Worm (Caenorhabditis elegans) whole organism, late embryonic: ENCODE data around the gene W05B10.4.

Experiments
- F13H6.1 ChIP-seq: sonication (generic microtip); optimal IDR thresholded peaks from 2 replicates; lab custom pipeline; 2016; ENCODE audit warnings: missing genetic modification characterization, missing compliant biosample characterization
- K09A11.1 ChIP-seq: sonication (generic microtip); optimal IDR thresholded peaks from 2 replicates; lab custom pipeline; 2017; ENCODE audit warnings: antibody characterized with exemption, mild to moderate bottlenecking, missing genetic modification characterization, missing compliant biosample characterization; ENCODE audit not compliant: insufficient read depth
- ama-1 ChIP-seq: fragments of 150-350 bp; optimal IDR thresholded peaks from 2 replicates; lab custom pipeline; 2014
- ceh-2 ChIP-seq: sonication (generic microtip); optimal IDR thresholded peaks from 2 replicates; lab custom pipeline; 2016; ENCODE audit warnings: missing genotype, missing genetic modification characterization, missing compliant biosample characterization
- ceh-45 ChIP-seq: fragments of 200-800 bp; sonication (Bioruptor generic); IDR thresholded peaks from 2 replicates; pipeline ENCODE4 v1.3.6; 2022; ENCODE audit warnings: missing genetic modification reagents, missing genetic modification characterization, missing compliant biosample characterization
- dmd-4 ChIP-seq: sonication (generic microtip); optimal IDR thresholded peaks from 2 replicates; lab custom pipeline; 2016; ENCODE audit warnings: borderline replicate concordance, missing genetic modification characterization, missing compliant biosample characterization
- dve-1 ChIP-seq: sonication (generic microtip); optimal IDR thresholded peaks from 2 replicates; lab custom pipeline; 2017; ENCODE audit warnings: antibody characterized with exemption, mild to moderate bottlenecking, missing genetic modification characterization, missing compliant biosample characterization
- elt-4 ChIP-seq: sonication (generic microtip); optimal IDR thresholded peaks from 2 replicates; lab custom pipeline; 2016; ENCODE audit warnings: missing genetic modification characterization, missing compliant biosample characterization
- nfya-1 ChIP-seq: sonication (generic microtip); optimal IDR thresholded peaks from 2 replicates; lab custom pipeline; 2017; ENCODE audit warnings: missing genetic modification characterization, mild to moderate bottlenecking, missing compliant biosample characterization, antibody characterized with exemption, moderate library complexity
- pha-4 ChIP-seq: fragments of 150-350 bp; optimal IDR thresholded peaks from 2 replicates; lab custom pipeline; 2018; ENCODE audit warnings: missing biosample characterization, missing genetic modification reagents, missing genetic modification characterization
- rnt-1 ChIP-seq: sonication (generic microtip); optimal IDR thresholded peaks from 2 replicates; lab custom pipeline; 2016; ENCODE audit warnings: missing genetic modification characterization, missing compliant biosample characterization
- syd-9 ChIP-seq: sonication (generic microtip); optimal IDR thresholded peaks from 2 replicates; lab custom pipeline; 2016; ENCODE audit warnings: mild to moderate bottlenecking, missing genetic modification characterization, moderate library complexity, missing compliant biosample characterization
- tbx-2 ChIP-seq: sonication (generic microtip); optimal IDR thresholded peaks from 2 replicates; lab custom pipeline; 2016; ENCODE audit warnings: missing genetic modification characterization, missing compliant biosample characterization
- unc-3 ChIP-seq, 2 experiments: fragments of 200-800 bp in 1 of 2; sonication (Bioruptor generic) in 1 of 2; sonication (generic microtip) in 1 of 2; conservative IDR thresholded peaks in 1 of 2; optimal IDR thresholded peaks in 1 of 2; 2 replicates each; pipeline versions ENCODE4 v1.3.6 to Lab custom; 2016 to 2022; ENCODE audit warnings: missing compliant biosample characterization in 2 of 2, missing genetic modification characterization in 2 of 2, missing genetic modification reagents in 1 of 2

DNA sequence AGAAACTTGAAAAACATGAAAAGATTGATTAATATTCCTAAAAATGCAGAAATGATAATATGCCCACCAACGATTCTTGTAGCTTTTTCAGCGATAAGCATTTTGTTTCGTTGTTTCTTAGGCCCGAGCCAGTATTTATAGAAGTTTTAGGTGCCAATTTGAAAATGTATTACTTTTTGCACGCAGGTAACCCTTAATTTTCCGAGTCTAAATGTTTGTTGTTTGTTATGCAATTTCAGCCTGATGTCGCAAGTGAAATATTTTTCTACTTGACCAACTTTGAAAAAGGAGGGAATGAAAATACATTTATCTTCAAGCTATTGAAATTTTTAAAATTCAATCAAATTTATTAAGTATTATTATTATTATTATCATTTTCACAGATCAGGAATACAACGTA lies 36.0 kb upstream of the W05B10.4 start, which contains the start of gene srx-113:
- TF ChIP-seq rnt-1 = no peak
- TF ChIP-seq unc-3 (GFP tag; conservative IDR thresholded peaks at IDR 0.05; lab: Robert Waterston, UW) = no peak
- no peak for TF ChIP-seq unc-3 (tag; optimal IDR thresholded peaks at IDR 0.05; lab: Kevin White, UChicago)
- no peak for TF ChIP-seq ama-1 (lab: Kevin White, UChicago)
- TF ChIP-seq ceh-45 (GFP tag; lab: Robert Waterston, UW) = no peak
- no peak for TF ChIP-seq dmd-4 (tag; lab: Kevin White, UChicago)
- TF ChIP-seq F13H6.1 (tag; lab: Kevin White, UChicago) = no peak
- no peak for TF ChIP-seq pha-4 (tag; lab: Kevin White, UChicago)
- no peak for TF ChIP-seq ceh-2
- TF ChIP-seq K09A11.1 (tag; lab: Kevin White, UChicago) = no peak
- no peak for TF ChIP-seq nfya-1
- TF ChIP-seq tbx-2 (tag; lab: Kevin White, UChicago) = no peak
- no peak for TF ChIP-seq elt-4 (tag; lab: Kevin White, UChicago)
- no peak for TF ChIP-seq syd-9 (tag; lab: Kevin White, UChicago)
- TF ChIP-seq dve-1 = no peak
